Worm (Caenorhabditis elegans): ENCODE measurements around the gene T08D10.4.
A peak's percentile ranks its signal among the peaks of the same experiment; 100 is the strongest.

Gene T08D10.4

ce11 chrX:11937343-11937935 is 15.7 kb downstream of the T08D10.4 start (continued):
- TF ChIP-seq eyg-1 (tag; optimal IDR thresholded peaks at IDR 0.05) (no peak), hlh-6 (tag; optimal IDR thresholded peaks at IDR 0.05) (peak; percentile 56), dmd-4 (tag; optimal IDR thresholded peaks at IDR 0.05; ENCODE audit: borderline replicate concordance) (peak; percentile 31), ceh-45 (GFP tag; IDR thresholded peaks at IDR 0.05) (no peak), ceh-14 (tag; optimal IDR thresholded peaks at IDR 0.05) (peak; percentile 52), unc-3 (GFP tag; conservative IDR thresholded peaks at IDR 0.05) (0 out of 2 replicates have a peak, but pooled peaks have one; percentile 21), unc-3 (tag; optimal IDR thresholded peaks at IDR 0.05) (peak; percentile 15), madf-2 (tag; optimal IDR thresholded peaks at IDR 0.05) (peak; percentile 73), F13H6.1 (tag; optimal IDR thresholded peaks at IDR 0.05) (peak; percentile 70), ceh-30 (tag; optimal IDR thresholded peaks at IDR 0.05) (peak; percentile 88), ceh-22 (tag; optimal IDR thresholded peaks at IDR 0.05) (peak; percentile 13), nhr-11 (tag; optimal IDR thresholded peaks at IDR 0.05) (peak; percentile 92), lin-11 (tag; optimal IDR thresholded peaks at IDR 0.05) (no peak), pqm-1 (tag; optimal IDR thresholded peaks at IDR 0.05) (peak; percentile 85), hlh-15 (tag; optimal IDR thresholded peaks at IDR 0.05) (peak; percentile 44), lim-6 (tag; optimal IDR thresholded peaks at IDR 0.05) (peak; percentile 58), pat-9 (tag; optimal IDR thresholded peaks at IDR 0.05) (peak; percentile 62), tbx-7 (tag; optimal IDR thresholded peaks at IDR 0.05) (peak; percentile 50), zip-5 (tag; optimal IDR thresholded peaks at IDR 0.05) (peak; percentile 9), fkh-10 (GFP tag; optimal IDR thresholded peaks at IDR 0.05) (peak; percentile 57), ceh-48 (tag; optimal IDR thresholded peaks at IDR 0.05) (peak; percentile 79), nhr-232 (tag; optimal IDR thresholded peaks at IDR 0.05) (no peak), che-1 (tag; optimal IDR thresholded peaks at IDR 0.05) (peak; percentile 41), T23F11.4 (GFP tag; optimal IDR thresholded peaks at IDR 0.05) (peak; percentile 1), sdc-2 (tag; optimal IDR thresholded peaks at IDR 0.05) (peak; percentile 99)

ce11 chrX:11934933-11935332 is 18.2 kb downstream of the T08D10.4 start:
- TF ChIP-seq eyg-1 (tag; optimal IDR thresholded peaks at IDR 0.05): peak; percentile 28
- TF ChIP-seq unc-3 (GFP tag; conservative IDR thresholded peaks at IDR 0.05): peak; percentile 67; the same call in 1 of the 2 replicates
- TF ChIP-seq unc-3 (tag; optimal IDR thresholded peaks at IDR 0.05): peak; percentile 55
- TF ChIP-seq K09A11.1 (tag; optimal IDR thresholded peaks at IDR 0.05; ENCODE audit: insufficient read depth): peak; percentile 11
- peak; percentile 64 for TF ChIP-seq sox-4 (tag; optimal IDR thresholded peaks at IDR 0.05)
- TF ChIP-seq madf-2 (tag; optimal IDR thresholded peaks at IDR 0.05): no peak
- TF ChIP-seq npax-4 (tag; optimal IDR thresholded peaks at IDR 0.05): peak; percentile 50
- TF ChIP-seq ceh-45 (GFP tag; IDR thresholded peaks at IDR 0.05): no peak
- TF ChIP-seq ceh-22 (tag; optimal IDR thresholded peaks at IDR 0.05): no peak
- peak; percentile 25 for TF ChIP-seq unc-42 (tag; optimal IDR thresholded peaks at IDR 0.05)
- TF ChIP-seq ceh-24 (tag; optimal IDR thresholded peaks at IDR 0.05): no peak
- TF ChIP-seq nhr-11 (tag; optimal IDR thresholded peaks at IDR 0.05): no peak
- TF ChIP-seq tbx-7 (tag; optimal IDR thresholded peaks at IDR 0.05): peak; percentile 27
- TF ChIP-seq dmd-4 (tag; optimal IDR thresholded peaks at IDR 0.05; ENCODE audit: borderline replicate concordance): no peak
- TF ChIP-seq elt-2 (tag; optimal IDR thresholded peaks at IDR 0.05): peak; percentile 72
- peak; percentile 54 for TF ChIP-seq unc-86 (tag; optimal IDR thresholded peaks at IDR 0.05)
- no peak for TF ChIP-seq ama-1 (optimal IDR thresholded peaks at IDR 0.05)
- peak; percentile 33; the same call in 1 of the 2 replicates for TF ChIP-seq sox-2 (GFP tag; IDR thresholded peaks at IDR 0.05)
- TF ChIP-seq ets-4 (tag; optimal IDR thresholded peaks at IDR 0.05): peak; percentile 2
- TF ChIP-seq pat-9 (tag; optimal IDR thresholded peaks at IDR 0.05): peak; percentile 63
- no peak for TF ChIP-seq nfya-1 (tag; optimal IDR thresholded peaks at IDR 0.05)
- TF ChIP-seq che-1 (tag; optimal IDR thresholded peaks at IDR 0.05): peak; percentile 72
- peak; percentile 67 for TF ChIP-seq C38D4.7 (GFP tag; optimal IDR thresholded peaks at IDR 0.05)
- no peak for TF ChIP-seq elt-4 (tag; optimal IDR thresholded peaks at IDR 0.05)
- TF ChIP-seq nhr-232 (tag; optimal IDR thresholded peaks at IDR 0.05): peak; percentile 23
- TF ChIP-seq hlh-8 (tag; optimal IDR thresholded peaks at IDR 0.05): peak; percentile 8
- no peak for TF ChIP-seq ceh-9 (tag; optimal IDR thresholded peaks at IDR 0.05)
- peak; percentile 73 for TF ChIP-seq ceh-34 (tag; optimal IDR thresholded peaks at IDR 0.05)
- no peak for TF ChIP-seq pha-4 (tag; optimal IDR thresholded peaks at IDR 0.05)
- TF ChIP-seq hlh-13 (GFP tag; optimal IDR thresholded peaks at IDR 0.05): no peak
- TF ChIP-seq K02D7.2 (tag; optimal IDR thresholded peaks at IDR 0.05): no peak
- TF ChIP-seq Y22D7AL.16 (tag; optimal IDR thresholded peaks at IDR 0.05): peak; percentile 17
- TF ChIP-seq sdc-2 (tag; optimal IDR thresholded peaks at IDR 0.05): peak; percentile 96
- peak; percentile 47 for TF ChIP-seq C08G9.2 (tag; optimal IDR thresholded peaks at IDR 0.05)
- peak; percentile 60 for TF ChIP-seq ceh-19 (GFP tag; optimal IDR thresholded peaks at IDR 0.05)
- peak; percentile 15 for TF ChIP-seq T23F11.4 (GFP tag; optimal IDR thresholded peaks at IDR 0.05)
- no peak for TF ChIP-seq gmeb-2 (tag; optimal IDR thresholded peaks at IDR 0.05)
- TF ChIP-seq hlh-15 (tag; optimal IDR thresholded peaks at IDR 0.05): peak; percentile 21
- no peak for TF ChIP-seq F13H6.1 (tag; optimal IDR thresholded peaks at IDR 0.05)

Measured in whole organism, late embryonic.